Fruit fly (Drosophila melanogaster): ENCODE data around the gene CG3106.

Gene CG3106

DNA sequence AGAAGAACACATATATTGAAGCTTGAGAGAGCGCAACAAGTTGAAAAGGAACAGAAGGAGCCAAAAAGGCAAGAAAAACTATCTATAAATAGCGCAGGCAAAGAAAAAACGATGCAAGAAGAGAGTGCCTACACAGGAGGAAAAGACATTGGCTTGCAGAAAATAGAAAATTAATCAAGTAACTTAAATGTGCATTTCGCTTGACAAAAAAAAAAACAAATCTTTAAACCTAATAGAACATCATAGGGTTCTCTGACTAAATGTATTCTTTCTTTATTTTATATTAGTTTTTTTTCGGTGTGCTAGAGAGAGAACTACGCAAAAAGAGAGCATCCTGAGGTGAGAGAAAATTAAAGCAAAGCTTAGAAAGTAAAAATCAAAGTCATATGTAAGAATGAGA lies 12.7 kb downstream of the CG3106 start (continued):
- no peak for TF ChIP-seq HHEX (GFP tag; optimal IDR thresholded peaks at IDR 0.05)
- TF ChIP-seq schlank (tag; optimal IDR thresholded peaks at IDR 0.05) = no peak
- TF ChIP-seq dm (GFP tag; optimal IDR thresholded peaks at IDR 0.05) = no peak
- no peak for TF ChIP-seq Antp (GFP tag; optimal IDR thresholded peaks at IDR 0.05)
- peak; percentile 57 for TF ChIP-seq CG6689 (GFP tag; IDR thresholded peaks at IDR 0.05)
- TF ChIP-seq D (optimal IDR thresholded peaks at IDR 0.05) = no peak
- TF ChIP-seq D (GFP tag; optimal IDR thresholded peaks at IDR 0.05) = peak; percentile 16
- no peak for TF ChIP-seq CrebB (tag; optimal IDR thresholded peaks at IDR 0.05)
- TF ChIP-seq ems (GFP tag; optimal IDR thresholded peaks at IDR 0.05) = peak; percentile 24
- no peak for TF ChIP-seq CG15011 (GFP tag; optimal IDR thresholded peaks at IDR 0.05)
- peak; percentile 54 for TF ChIP-seq unpg (GFP tag; optimal IDR thresholded peaks at IDR 0.05)
- TF ChIP-seq CG7357 (GFP tag; IDR thresholded peaks at IDR 0.05) = no peak
- no peak for TF ChIP-seq CG7928 (GFP tag; optimal IDR thresholded peaks at IDR 0.05)
- TF ChIP-seq Elba2 (GFP tag; optimal IDR thresholded peaks at IDR 0.05) = no peak
- no peak for TF ChIP-seq pnt (GFP tag; optimal IDR thresholded peaks at IDR 0.05)
- TF ChIP-seq Kr (GFP tag; optimal IDR thresholded peaks at IDR 0.05) = no peak
- TF ChIP-seq CG10959 (GFP tag; IDR thresholded peaks at IDR 0.05) = peak; percentile 54
- TF ChIP-seq tup (GFP tag; optimal IDR thresholded peaks at IDR 0.05) = no peak
- TF ChIP-seq Med (GFP tag) = no peak
- no peak for TF ChIP-seq CG3995 (GFP tag; optimal IDR thresholded peaks at IDR 0.05)
- peak; percentile 69 for TF ChIP-seq zfh1 (GFP tag; IDR thresholded peaks at IDR 0.05)
- TF ChIP-seq BtbVII (GFP tag; optimal IDR thresholded peaks at IDR 0.05) = no peak
- TF ChIP-seq lbe (GFP tag; optimal IDR thresholded peaks at IDR 0.05) = no peak
- peak; percentile 6 for TF ChIP-seq CG13775 (GFP tag; optimal IDR thresholded peaks at IDR 0.05)
- TF ChIP-seq CG14667 (GFP tag; IDR thresholded peaks at IDR 0.05) = peak; percentile 30; the same call in 1 of the 2 replicates
- TF ChIP-seq CG2199 (GFP tag; IDR thresholded peaks at IDR 0.05) = no peak
- TF ChIP-seq CG17612 (GFP tag; IDR thresholded peaks at IDR 0.05) = no peak
- TF ChIP-seq CG18476 (GFP tag; optimal IDR thresholded peaks at IDR 0.05) = no peak
- TF ChIP-seq MTF-1 (GFP tag; optimal IDR thresholded peaks at IDR 0.05; ENCODE audit: borderline replicate concordance) = no peak
- TF ChIP-seq pan (optimal IDR thresholded peaks at IDR 0.05) = no peak
- TF ChIP-seq pan (GFP tag; optimal IDR thresholded peaks at IDR 0.05 in 1 of 2, IDR thresholded peaks at IDR 0.05 in 1 of 2) = peak in 1 of 2 experiments; percentile 21
- TF ChIP-seq ac (GFP tag; optimal IDR thresholded peaks at IDR 0.05) = no peak
- TF ChIP-seq onecut (GFP tag; IDR thresholded peaks at IDR 0.05) = no peak
- TF ChIP-seq prd (optimal IDR thresholded peaks at IDR 0.05) = no peak
- TF ChIP-seq prd (GFP tag; IDR thresholded peaks at IDR 0.05) = peak; percentile 64; the same call in 2 of the 3 replicates
- no peak for TF ChIP-seq fd64A (GFP tag; optimal IDR thresholded peaks at IDR 0.05)
- TF ChIP-seq dimm (GFP tag; IDR thresholded peaks at IDR 0.05) = no peak
- TF ChIP-seq gt (GFP tag; IDR thresholded peaks at IDR 0.05) = 0 out of 2 replicates have a peak, but pooled peaks have one; percentile 13
- TF ChIP-seq vvl (GFP tag; IDR thresholded peaks at IDR 0.05) = peak; percentile 80
- TF ChIP-seq CG11456 (GFP tag; IDR thresholded peaks at IDR 0.05) = no peak
- no peak for TF ChIP-seq NFAT (GFP tag; IDR thresholded peaks at IDR 0.05)
- no peak for TF ChIP-seq CG8765 (GFP tag; IDR thresholded peaks at IDR 0.05)
- no peak for TF ChIP-seq sna (GFP tag; IDR thresholded peaks at IDR 0.05; ENCODE audit: partially characterized antibody)
- TF ChIP-seq tgo (GFP tag; IDR thresholded peaks at IDR 0.05) = no peak; the same call in 2 of the 3 replicates
- no peak for TF ChIP-seq Lhr (GFP tag; optimal IDR thresholded peaks at IDR 0.05)
- TF ChIP-seq NK7.1 (GFP tag; optimal IDR thresholded peaks at IDR 0.05) = no peak
- peak in 1 of 2 experiments; percentile 23 for TF ChIP-seq Pdp1 (GFP tag; optimal IDR thresholded peaks at IDR 0.05)
- TF ChIP-seq cad (GFP tag; optimal IDR thresholded peaks at IDR 0.05) = no peak
- TF ChIP-seq CG3281 (GFP tag; optimal IDR thresholded peaks at IDR 0.05) = no peak
- no peak for TF ChIP-seq CG8478 (optimal IDR thresholded peaks at IDR 0.05)
- TF ChIP-seq CG18599 (GFP tag; optimal IDR thresholded peaks at IDR 0.05) = no peak
- TF ChIP-seq D19A (tag; optimal IDR thresholded peaks at IDR 0.05) = peak; percentile 13
- TF ChIP-seq wor (GFP tag; IDR thresholded peaks at IDR 0.05) = no peak
